Worm (Caenorhabditis elegans): ENCODE data around the gene B0462.4.

DNA sequence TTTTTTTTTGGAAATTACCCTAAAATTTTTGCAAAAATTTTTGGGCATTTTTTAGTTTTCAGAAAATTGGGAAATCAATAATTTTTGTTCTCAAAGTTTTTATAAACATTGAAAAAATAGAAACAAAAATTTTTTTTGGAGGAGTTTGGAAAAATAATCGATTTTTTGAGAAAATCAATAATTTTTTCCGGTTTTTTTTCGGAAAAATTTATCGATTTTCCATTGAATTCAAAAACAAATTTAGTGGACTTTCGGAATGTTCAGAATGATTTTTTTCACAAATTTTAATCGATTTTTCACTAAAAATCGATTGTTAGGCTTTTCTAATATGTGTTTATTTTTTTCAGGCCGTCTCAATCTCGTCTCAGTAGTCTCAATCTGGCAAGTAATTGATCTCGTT, 6.7 kb upstream of the B0462.4 start:
- TF ChIP-seq zag-1 (tag; optimal IDR thresholded peaks at IDR 0.05) (no peak), unc-130 (tag; optimal IDR thresholded peaks at IDR 0.05) (no peak)
